Worm (Caenorhabditis elegans) whole organism, early embryonic: ENCODE measurements around the gene Y67H2A.7.

Experiments
- B0310.2 ChIP-seq: sonication (generic microtip); optimal IDR thresholded peaks from 2 replicates; lab custom pipeline; 2016; ENCODE audit warnings: mild to moderate bottlenecking, missing genetic modification characterization, missing compliant biosample characterization
- F13C5.2 ChIP-seq: sonication (generic microtip); optimal IDR thresholded peaks from 2 replicates; lab custom pipeline; 2017; ENCODE audit warnings: mild to moderate bottlenecking, missing genetic modification characterization, inconsistent platforms, missing compliant biosample characterization
- aly-1 ChIP-seq: sonication (generic microtip); optimal IDR thresholded peaks from 2 replicates; lab custom pipeline; 2016; ENCODE audit warnings: missing genetic modification characterization, missing compliant biosample characterization
- ama-1 ChIP-seq: fragments of 150-350 bp; optimal IDR thresholded peaks from 2 replicates; lab custom pipeline; 2014
- ceh-13 ChIP-seq: fragments of 200-800 bp; sonication (Bioruptor generic); optimal IDR thresholded peaks from 2 replicates; lab custom pipeline; 2018; ENCODE audit warnings: mild to moderate bottlenecking, missing genetic modification characterization, missing compliant biosample characterization
- ceh-36 ChIP-seq: sonication (generic microtip); optimal IDR thresholded peaks from 2 replicates; lab custom pipeline; 2016; ENCODE audit warnings: missing genetic modification characterization, inconsistent platforms, missing compliant biosample characterization
- ets-7 ChIP-seq: sonication (generic microtip); optimal IDR thresholded peaks from 2 replicates; lab custom pipeline; 2016; ENCODE audit warnings: missing genotype, missing genetic modification characterization, missing compliant biosample characterization
- flt-1 ChIP-seq: fragments of 200-800 bp; sonication (Bioruptor generic); IDR thresholded peaks from 2 replicates; pipeline ENCODE4 v1.3.6; 2022; ENCODE audit warnings: missing genetic modification characterization, missing compliant biosample characterization
- hmbx-1 ChIP-seq: sonication (generic microtip); optimal IDR thresholded peaks from 2 replicates; lab custom pipeline; 2016; ENCODE audit warnings: mild to moderate bottlenecking, missing genetic modification characterization, missing compliant biosample characterization
- hmg-4 ChIP-seq: fragments of 200-800 bp; sonication (Bioruptor generic); optimal IDR thresholded peaks from 2 replicates; lab custom pipeline; 2018; ENCODE audit warnings: mild to moderate bottlenecking, missing genetic modification characterization, missing compliant biosample characterization
- hnd-1 ChIP-seq: sonication (generic microtip); optimal IDR thresholded peaks from 2 replicates; lab custom pipeline; 2016; ENCODE audit warnings: missing genetic modification characterization, missing compliant biosample characterization
- pes-1 ChIP-seq: fragments of 200-800 bp; sonication (Bioruptor generic); IDR thresholded peaks from 2 replicates; pipeline ENCODE4 v1.3.6; 2022; ENCODE audit warnings: missing genetic modification reagents, missing genetic modification characterization, missing compliant biosample characterization
- scrt-1 ChIP-seq: fragments of 200-800 bp; sonication (Bioruptor generic); IDR thresholded peaks from 2 replicates; pipeline ENCODE4 v1.3.6; 2022; ENCODE audit warnings: missing genetic modification characterization, missing compliant biosample characterization
- sea-1 ChIP-seq: fragments of 200-800 bp; sonication (Bioruptor generic); conservative IDR thresholded peaks from 2 replicates; pipeline ENCODE4 v1.3.6; 2022; ENCODE audit warnings: missing genetic modification characterization, missing compliant biosample characterization
- tbx-11 ChIP-seq: fragments of 200-800 bp; sonication (Bioruptor generic); IDR thresholded peaks from 2 replicates; pipeline ENCODE4 v1.3.6; 2022; ENCODE audit warnings: missing genetic modification characterization, missing compliant biosample characterization
- tbx-37 ChIP-seq: fragments of 200-800 bp; sonication (Bioruptor generic); conservative IDR thresholded peaks from 2 replicates; pipeline ENCODE4 v1.3.6; 2022; ENCODE audit warnings: missing genetic modification reagents, missing genetic modification characterization, missing compliant biosample characterization
- tra-4 ChIP-seq: sonication (generic microtip); optimal IDR thresholded peaks from 2 replicates; lab custom pipeline; 2017; ENCODE audit warnings: missing genetic modification characterization, missing compliant biosample characterization

Gene Y67H2A.7

DNA sequence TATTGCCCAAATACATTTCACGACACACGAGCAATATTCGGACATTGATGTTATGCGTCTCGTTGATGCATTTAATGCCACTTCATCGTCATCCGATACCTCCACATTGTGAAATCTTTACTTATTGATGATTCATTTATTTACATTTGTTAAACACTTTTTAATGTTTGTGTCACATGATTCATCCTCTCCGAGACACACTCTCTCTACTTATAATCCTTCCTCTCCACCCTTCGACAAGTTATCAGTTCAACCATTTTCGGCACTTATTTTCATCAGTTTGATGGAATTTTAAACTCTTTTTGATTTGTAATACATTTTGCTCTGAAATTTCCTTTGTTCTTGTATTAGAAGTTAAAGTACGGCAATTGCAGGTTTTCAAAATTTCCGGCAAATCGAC, 42.5 kb downstream of the Y67H2A.7 start:
- TF ChIP-seq tbx-11 (GFP tag; lab: Robert Waterston, UW) (no peak), flt-1 (GFP tag; lab: Robert Waterston, UW) (no peak), ceh-13 (GFP tag; lab: Kevin White, UChicago) (no peak), sea-1 (GFP tag; lab: Robert Waterston, UW) (no peak), aly-1 (tag; lab: Kevin White, UChicago) (no peak), tbx-37 (GFP tag; lab: Robert Waterston, UW) (no peak), tra-4 (tag; lab: Kevin White, UChicago) (no peak), scrt-1 (GFP tag; lab: Robert Waterston, UW) (no peak), pes-1 (GFP tag; lab: Robert Waterston, UW) (no peak), ets-7 (no peak), hnd-1 (tag; lab: Kevin White, UChicago) (no peak), B0310.2 (tag; lab: Kevin White, UChicago) (no peak), hmg-4 (GFP tag; lab: Kevin White, UChicago) (no peak)

DNA sequence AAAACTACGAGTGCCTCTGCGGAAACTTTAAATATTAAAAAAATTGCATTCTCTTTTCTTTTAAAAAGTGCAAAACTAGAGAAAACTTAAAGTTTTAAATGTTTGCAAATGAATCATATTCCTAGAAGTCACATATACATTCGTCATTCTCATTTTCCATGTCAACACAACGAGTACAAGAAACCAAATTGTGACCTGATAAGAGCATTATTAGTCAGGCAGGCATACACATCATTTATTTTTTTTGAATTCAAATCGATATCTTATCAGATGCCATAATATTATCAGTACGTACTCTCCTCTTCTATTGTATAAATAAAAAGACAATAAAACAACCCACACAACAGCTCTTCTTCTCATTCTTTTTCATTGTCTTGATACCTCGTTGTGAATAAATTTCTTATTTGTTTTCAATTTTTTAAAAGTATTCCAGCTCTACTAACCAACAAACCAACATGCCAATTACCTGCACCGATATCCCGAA, 43.7 kb downstream of the Y67H2A.7 start, which contains the start of gene W02A2.9:
W02A2.9 (plus strand) TSS at position 434 of the 484 bp plus-strand sequence.
- TF ChIP-seq B0310.2 (tag; lab: Kevin White, UChicago) = no peak
- TF ChIP-seq tbx-37 (GFP tag; lab: Robert Waterston, UW) = no peak

DNA sequence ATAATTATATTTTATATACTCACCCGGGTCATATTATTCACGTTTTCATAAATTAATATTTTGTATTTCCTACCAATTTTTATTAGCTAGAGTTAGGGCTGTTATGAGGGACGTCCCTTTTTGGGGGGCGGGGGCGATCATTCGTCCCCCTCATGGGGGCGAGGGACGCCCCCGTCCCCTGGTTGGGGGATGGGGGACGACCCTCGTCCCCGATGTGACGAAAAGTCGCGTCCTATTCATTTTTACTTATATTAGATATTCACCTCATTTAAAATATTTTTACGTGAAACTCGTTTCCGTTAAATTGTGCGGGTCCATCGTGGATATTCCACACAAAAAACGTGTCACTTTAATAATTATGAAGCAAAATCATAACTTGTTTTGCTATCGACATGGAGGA, 45.0 kb downstream of the Y67H2A.7 start, which contains the start of gene W02A2.12:
W02A2.12 (minus strand) TSS at position 240 of the 400 bp plus-strand sequence.
- no peak for TF ChIP-seq F13C5.2
- no peak for TF ChIP-seq tra-4 (tag; lab: Kevin White, UChicago)
- TF ChIP-seq hmg-4 (GFP tag; lab: Kevin White, UChicago) = no peak
- TF ChIP-seq hmbx-1 (tag; lab: Kevin White, UChicago) = no peak
- no peak for TF ChIP-seq ceh-36 (tag; lab: Kevin White, UChicago)
- no peak for TF ChIP-seq aly-1 (tag; lab: Kevin White, UChicago)
- no peak for TF ChIP-seq tbx-11 (GFP tag; lab: Robert Waterston, UW)
- no peak for TF ChIP-seq ceh-13 (GFP tag; lab: Kevin White, UChicago)
- TF ChIP-seq ama-1 (lab: Kevin White, UChicago) = no peak

DNA sequence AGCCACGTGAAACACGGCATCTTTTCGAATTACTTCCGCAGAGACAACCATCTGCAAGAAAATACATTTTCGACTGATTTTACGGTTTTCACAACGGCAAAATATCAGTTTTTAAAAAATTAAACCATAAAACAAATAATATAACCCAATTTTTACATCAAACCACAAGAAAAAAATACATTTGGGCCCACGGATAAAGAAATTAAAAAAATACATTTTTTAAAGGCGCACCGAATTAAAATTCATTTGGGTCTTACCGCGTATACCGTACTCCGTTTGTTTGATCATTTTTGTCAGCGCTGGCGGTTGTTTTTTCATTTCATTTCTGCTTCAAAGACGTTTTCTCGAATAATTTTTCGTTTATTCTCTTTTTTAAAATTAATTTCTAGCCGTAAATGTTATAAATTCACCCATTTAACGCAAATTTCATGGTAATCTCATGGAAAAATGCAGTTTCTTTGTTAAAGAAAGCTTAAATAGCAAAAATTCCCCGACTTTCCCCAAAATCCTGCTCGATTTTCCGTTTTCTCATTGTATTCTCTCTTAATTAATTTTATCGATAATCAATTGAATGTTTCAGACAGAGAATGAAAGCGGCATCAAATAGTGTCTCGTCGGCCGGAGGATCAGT, 49.7 kb downstream of the Y67H2A.7 start, which contains the start of the genes rec-8 and mex-5:
rec-8 (minus strand) TSS at position 51 of the 631 bp plus-strand sequence.
mex-5 (plus strand) TSS at position 581 of the 631 bp plus-strand sequence.
- TF ChIP-seq ama-1 (lab: Kevin White, UChicago) = no peak
- no peak for TF ChIP-seq tbx-11 (GFP tag; lab: Robert Waterston, UW)
- TF ChIP-seq pes-1 (GFP tag; lab: Robert Waterston, UW) = no peak
- TF ChIP-seq sea-1 (GFP tag; lab: Robert Waterston, UW) = no peak
- no peak for TF ChIP-seq hnd-1 (tag; lab: Kevin White, UChicago)
- TF ChIP-seq scrt-1 (GFP tag; lab: Robert Waterston, UW) = no peak
- TF ChIP-seq hmg-4 (GFP tag; lab: Kevin White, UChicago) = no peak
- no peak for TF ChIP-seq hmbx-1 (tag; lab: Kevin White, UChicago)
- TF ChIP-seq ceh-36 (tag; lab: Kevin White, UChicago) = no peak

DNA sequence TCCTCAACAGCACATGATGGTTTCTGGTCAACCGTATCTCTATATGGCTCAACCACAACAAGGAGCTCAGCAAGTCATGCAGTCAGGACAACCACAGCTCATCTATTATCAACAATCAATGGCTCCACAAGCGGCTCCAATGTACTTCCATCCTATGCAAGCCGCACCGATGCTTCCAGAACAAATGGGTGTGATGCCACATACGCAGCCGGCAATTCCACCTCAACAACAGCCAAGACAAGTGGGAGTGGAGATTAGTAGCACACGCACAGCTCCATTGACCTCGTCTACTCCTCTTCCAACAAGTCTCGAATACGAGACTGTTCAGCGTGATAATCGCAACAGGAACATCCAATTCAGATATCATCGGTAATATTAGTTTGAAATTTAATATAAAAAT, 50.5 kb downstream of the Y67H2A.7 start:
- TF ChIP-seq scrt-1 (GFP tag; lab: Robert Waterston, UW) (no peak), tbx-11 (GFP tag; lab: Robert Waterston, UW) (no peak), hmbx-1 (tag; lab: Kevin White, UChicago) (no peak), hmg-4 (GFP tag; lab: Kevin White, UChicago) (no peak), tra-4 (tag; lab: Kevin White, UChicago) (no peak), ceh-36 (tag; lab: Kevin White, UChicago) (no peak), ama-1 (lab: Kevin White, UChicago) (no peak), pes-1 (GFP tag; lab: Robert Waterston, UW) (no peak), B0310.2 (tag; lab: Kevin White, UChicago) (no peak), flt-1 (GFP tag; lab: Robert Waterston, UW) (no peak)

DNA sequence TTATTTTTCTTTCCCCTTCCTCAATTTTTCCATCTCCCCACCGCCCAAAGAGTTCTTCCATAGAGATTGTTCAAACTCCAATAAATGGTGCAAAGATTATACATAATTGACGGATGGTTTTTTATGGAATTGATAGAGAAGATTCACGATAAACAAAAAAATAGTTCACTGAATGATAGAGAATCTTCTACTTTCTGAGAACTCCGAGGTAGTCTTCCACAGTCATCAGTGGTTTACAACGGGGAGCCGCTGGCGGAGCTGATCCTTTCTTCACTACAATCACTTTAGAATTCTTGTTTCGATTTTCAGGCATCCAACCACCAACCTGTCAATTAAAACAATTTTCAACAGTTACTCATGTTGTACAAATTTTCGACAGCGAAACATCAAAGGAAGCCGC, 52.5 kb downstream of the Y67H2A.7 start:
- TF ChIP-seq F13C5.2 = no peak
- no peak for TF ChIP-seq flt-1 (GFP tag; lab: Robert Waterston, UW)
- no peak for TF ChIP-seq hmg-4 (GFP tag; lab: Kevin White, UChicago)

DNA sequence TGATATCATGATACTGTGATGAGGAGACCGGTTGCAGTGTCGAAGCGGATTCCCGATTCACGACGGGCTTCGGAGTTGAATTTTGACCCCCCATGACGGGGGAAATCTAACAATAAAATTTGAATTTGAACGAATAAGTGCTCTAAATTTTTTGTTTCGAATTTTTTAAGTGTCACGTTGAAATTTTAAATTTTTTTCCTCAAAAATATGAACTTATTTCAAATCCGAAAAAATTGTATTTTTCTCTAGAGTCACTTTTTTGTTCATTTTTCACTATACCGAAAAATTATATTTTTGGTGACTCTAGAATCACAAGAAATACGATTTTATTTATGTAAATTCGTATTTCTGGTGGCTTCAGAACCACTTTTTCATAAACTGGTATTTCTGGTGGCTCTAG, 54.9 kb downstream of the Y67H2A.7 start, which contains the start of gene W02A2.8:
W02A2.8 (minus strand) TSS at position 101 of the 400 bp plus-strand sequence.
- TF ChIP-seq scrt-1 (GFP tag; lab: Robert Waterston, UW) (no peak), sea-1 (GFP tag; lab: Robert Waterston, UW) (no peak), hmbx-1 (tag; lab: Kevin White, UChicago) (no peak), ama-1 (lab: Kevin White, UChicago) (no peak), pes-1 (GFP tag; lab: Robert Waterston, UW) (no peak), B0310.2 (tag; lab: Kevin White, UChicago) (no peak), aly-1 (tag; lab: Kevin White, UChicago) (no peak), F13C5.2 (no peak), tra-4 (tag; lab: Kevin White, UChicago) (no peak), hnd-1 (tag; lab: Kevin White, UChicago) (no peak), tbx-37 (GFP tag; lab: Robert Waterston, UW) (no peak), ceh-36 (tag; lab: Kevin White, UChicago) (no peak), flt-1 (GFP tag; lab: Robert Waterston, UW) (no peak), tbx-11 (GFP tag; lab: Robert Waterston, UW) (no peak), ceh-13 (GFP tag; lab: Kevin White, UChicago) (no peak), ets-7 (no peak), hmg-4 (GFP tag; lab: Kevin White, UChicago) (no peak)
